Worm (Caenorhabditis elegans) whole organism, L2 larva: ENCODE results near the gene str-55.

Source experiments
- aly-2 ChIP-seq: fragments of 150-350 bp; optimal IDR thresholded peaks from 2 replicates; lab custom pipeline; 2014; ENCODE audit warnings: missing biosample characterization, missing genetic modification characterization
- ceh-16 ChIP-seq: fragments of 150-350 bp; optimal IDR thresholded peaks from 2 replicates; lab custom pipeline; 2014; ENCODE audit warnings: missing biosample characterization, missing genetic modification characterization
- mab-5 ChIP-seq: fragments of 150-350 bp; optimal IDR thresholded peaks from 2 replicates; lab custom pipeline; 2014; ENCODE audit warnings: missing biosample characterization, missing genetic modification characterization
- snpc-4 ChIP-seq: fragments of 150-350 bp; optimal IDR thresholded peaks from 2 replicates; lab custom pipeline; 2014; ENCODE audit warnings: missing biosample characterization, missing genetic modification characterization
- ztf-4 ChIP-seq: fragments of 150-350 bp; optimal IDR thresholded peaks from 2 replicates; lab custom pipeline; 2014; ENCODE audit warnings: missing biosample characterization, missing genetic modification characterization

- TF ChIP-seq ztf-4: no peak
- TF ChIP-seq aly-2 (tag; lab: Kevin White, UChicago): no peak
- no peak for TF ChIP-seq ceh-16
- no peak for TF ChIP-seq mab-5 (tag; lab: Kevin White, UChicago)
- no peak for TF ChIP-seq snpc-4
Measured at ce11 chrV:16374676-16375075, 42.2 kb downstream of the str-55 start, which contains the start of gene srv-34.
